Fruit fly (Drosophila melanogaster) whole organism, embryonic: ENCODE results near the gene CG13623.
A peak's percentile ranks its signal among the peaks of the same experiment; 100 is the strongest.

Experiments used
- ATbp ChIP-seq: fragments of 200-800 bp; sonication (Bioruptor generic); optimal IDR thresholded peaks from 2 replicates; lab custom pipeline; 2017; ENCODE audit warnings: missing biosample characterization, mild to moderate bottlenecking, missing genetic modification characterization, missing genetic modification reagents
- CG10959 ChIP-seq: fragments of 200-800 bp; sonication (Bioruptor generic); IDR thresholded peaks from 2 replicates; pipeline ENCODE4 v1.3.6; 2022; ENCODE audit warnings: missing biosample characterization, missing genetic modification characterization
- CG11085 ChIP-seq: fragments of 200-800 bp; sonication (Bioruptor generic); IDR thresholded peaks from 2 replicates; pipeline ENCODE4 v1.3.6; 2022; ENCODE audit warnings: missing biosample characterization, missing genetic modification characterization
- CG11093 ChIP-seq: fragments of 200-800 bp; sonication (Bioruptor generic); IDR thresholded peaks from 3 replicates; pipeline ENCODE4 v1.3.6; 2022; ENCODE audit warnings: missing biosample characterization, missing genetic modification characterization
- CG11456 ChIP-seq: fragments of 200-800 bp; sonication (Bioruptor generic); IDR thresholded peaks from 3 replicates; pipeline ENCODE4 v1.3.6; 2022; ENCODE audit warnings: missing biosample characterization, missing genetic modification characterization
- CG11695 ChIP-seq: fragments of 200-800 bp; sonication (Bioruptor generic); IDR thresholded peaks from 3 replicates; pipeline ENCODE4 v1.3.6; 2022; ENCODE audit warnings: missing biosample characterization, missing genetic modification characterization
- CG12071 ChIP-seq: fragments of 200-800 bp; sonication (Bioruptor generic); optimal IDR thresholded peaks from 3 replicates; lab custom pipeline; 2018; ENCODE audit warnings: missing biosample characterization, mild to moderate bottlenecking, missing genetic modification characterization
- CG12219 ChIP-seq: fragments of 200-800 bp; sonication (Bioruptor generic); optimal IDR thresholded peaks from 3 replicates; lab custom pipeline; 2018; ENCODE audit warnings: missing biosample characterization, mild to moderate bottlenecking, missing genetic modification characterization
- CG12659 ChIP-seq: fragments of 200-800 bp; sonication (Bioruptor generic); optimal IDR thresholded peaks from 3 replicates; lab custom pipeline; 2017; ENCODE audit warnings: mild to moderate bottlenecking, missing biosample characterization, missing genetic modification reagents, missing genetic modification characterization
- CG12769 ChIP-seq: fragments of 200-800 bp; sonication (Bioruptor generic); optimal IDR thresholded peaks from 2 replicates; lab custom pipeline; 2019; ENCODE audit warnings: missing biosample characterization, mild to moderate bottlenecking, missing genetic modification characterization, moderate library complexity
- CG14441 ChIP-seq: fragments of 200-800 bp; sonication (Bioruptor generic); IDR thresholded peaks from 2 replicates; pipeline ENCODE4 v1.3.6; 2022; ENCODE audit warnings: missing biosample characterization, missing genetic modification characterization
- CG15601 ChIP-seq: fragments of 200-800 bp; sonication (Bioruptor generic); optimal IDR thresholded peaks from 3 replicates; lab custom pipeline; 2019; ENCODE audit warnings: missing biosample characterization, mild to moderate bottlenecking, missing genetic modification characterization, moderate library complexity
- CG17186 ChIP-seq: fragments of 200-800 bp; sonication (Bioruptor generic); optimal IDR thresholded peaks from 3 replicates; lab custom pipeline; 2017; ENCODE audit warnings: missing biosample characterization, missing genetic modification reagents, missing genetic modification characterization
- CG2120 ChIP-seq: fragments of 200-800 bp; sonication (Bioruptor generic); optimal IDR thresholded peaks from 3 replicates; lab custom pipeline; 2016; ENCODE audit warnings: missing biosample characterization, missing genetic modification characterization
- CG2129 ChIP-seq: fragments of 200-800 bp; sonication (Bioruptor generic); IDR thresholded peaks from 2 replicates; pipeline ENCODE4 v1.3.6; 2022; ENCODE audit warnings: missing biosample characterization, missing genetic modification characterization; ENCODE audit not compliant: partially characterized antibody
- CG2712 ChIP-seq: fragments of 200-800 bp; optimal IDR thresholded peaks from 3 replicates; lab custom pipeline; 2019; ENCODE audit warnings: missing biosample characterization, mild to moderate bottlenecking, missing genetic modification characterization, moderate library complexity
- CG30020 ChIP-seq: fragments of 200-800 bp; optimal IDR thresholded peaks from 2 replicates; lab custom pipeline; 2019; ENCODE audit warnings: missing biosample characterization, mild to moderate bottlenecking, missing genetic modification characterization, moderate library complexity
- CG31224 ChIP-seq: fragments of 200-800 bp; sonication (Bioruptor generic); IDR thresholded peaks from 2 replicates; pipeline ENCODE4 v1.3.6; 2022; ENCODE audit warnings: missing biosample characterization, missing genetic modification characterization
- CG32767 ChIP-seq: fragments of 200-800 bp; sonication (Bioruptor generic); IDR thresholded peaks from 2 replicates; pipeline ENCODE4 v1.3.6; 2022; ENCODE audit warnings: missing biosample characterization, missing genetic modification characterization
- CG3726 ChIP-seq: fragments of 200-800 bp; sonication (Bioruptor generic); IDR thresholded peaks from 3 replicates; pipeline ENCODE4, ENCODE4 v1.3.6; 2022; ENCODE audit warnings: missing biosample characterization, missing genetic modification characterization
- CG3995 ChIP-seq: fragments of 200-800 bp; sonication (Bioruptor generic); optimal IDR thresholded peaks from 3 replicates; lab custom pipeline; 2016; ENCODE audit warnings: missing biosample characterization, missing genetic modification characterization
- CG4282 ChIP-seq: fragments of 200-800 bp; sonication (Bioruptor generic); optimal IDR thresholded peaks from 2 replicates; lab custom pipeline; 2016; ENCODE audit warnings: missing biosample characterization, missing genetic modification characterization
- CG5953 ChIP-seq: fragments of 200-800 bp; sonication (Bioruptor generic); IDR thresholded peaks from 2 replicates; pipeline ENCODE4 v1.3.6; 2022; ENCODE audit warnings: missing biosample characterization, missing genetic modification characterization
- CG6175 ChIP-seq: fragments of 200-800 bp; sonication (Bioruptor generic); IDR thresholded peaks from 3 replicates; pipeline ENCODE4 v1.3.6; 2022; ENCODE audit warnings: missing biosample characterization, missing genetic modification characterization
- CG7556 ChIP-seq: fragments of 200-800 bp; sonication (Bioruptor generic); optimal IDR thresholded peaks from 2 replicates; lab custom pipeline; 2017; ENCODE audit warnings: missing biosample characterization, mild to moderate bottlenecking, missing genetic modification characterization
- CG9437 ChIP-seq: fragments of 200-800 bp; sonication (Bioruptor generic); optimal IDR thresholded peaks from 2 replicates; lab custom pipeline; 2018; ENCODE audit warnings: missing biosample characterization, mild to moderate bottlenecking, missing genetic modification characterization
- CTCF ChIP-seq: fragments of 200-800 bp; sonication (Bioruptor generic); optimal IDR thresholded peaks from 2 replicates; lab custom pipeline; 2017; ENCODE audit warnings: missing biosample characterization, mild to moderate bottlenecking, missing genetic modification characterization, moderate library complexity
- D19B ChIP-seq: fragments of 200-800 bp; sonication (Bioruptor generic); optimal IDR thresholded peaks from 2 replicates; lab custom pipeline; 2017; ENCODE audit warnings: missing biosample characterization, mild to moderate bottlenecking, missing genetic modification characterization
- Doc3 ChIP-seq: fragments of 200-800 bp; sonication (Bioruptor generic); IDR thresholded peaks from 3 replicates; pipeline ENCODE4 v1.3.6; 2022; ENCODE audit warnings: missing biosample characterization, missing genetic modification characterization; ENCODE audit not compliant: partially characterized antibody
- ERR ChIP-seq: fragments of 200-800 bp; sonication (Bioruptor generic); optimal IDR thresholded peaks from 2 replicates; lab custom pipeline; 2016; ENCODE audit warnings: missing biosample characterization, missing genetic modification characterization
- Fer2 ChIP-seq: fragments of 200-800 bp; sonication (Bioruptor generic); optimal IDR thresholded peaks from 2 replicates; lab custom pipeline; 2018; ENCODE audit warnings: missing biosample characterization, mild to moderate bottlenecking, missing genetic modification characterization, moderate library complexity
- HHEX ChIP-seq: fragments of 200-800 bp; sonication (Bioruptor generic); optimal IDR thresholded peaks from 3 replicates; lab custom pipeline; 2017; ENCODE audit warnings: missing biosample characterization, mild to moderate bottlenecking, missing genetic modification characterization, missing genetic modification reagents
- HLH4C ChIP-seq: fragments of 200-800 bp; sonication (Bioruptor generic); IDR thresholded peaks from 3 replicates; pipeline ENCODE4 v1.3.6; 2022; ENCODE audit warnings: missing biosample characterization, missing genetic modification characterization; ENCODE audit not compliant: partially characterized antibody
- Med ChIP-seq: fragments of 200-800 bp; sonication (Bioruptor generic); peaks from one replicate; lab custom pipeline; 2016; ENCODE audit warnings: missing biosample characterization, missing genetic modification characterization, mild to moderate bottlenecking, inconsistent platforms, moderate library complexity
- NFAT ChIP-seq: fragments of 200-800 bp; sonication (Bioruptor generic); IDR thresholded peaks from 2 replicates; pipeline ENCODE4 v1.3.6; 2022; ENCODE audit warnings: missing biosample characterization, missing genetic modification characterization
- Ssrp ChIP-seq: fragments of 200-800 bp; sonication (Bioruptor generic); optimal IDR thresholded peaks from 2 replicates; lab custom pipeline; 2018; ENCODE audit warnings: missing biosample characterization, mild to moderate bottlenecking, missing genetic modification characterization, moderate library complexity
- bcd ChIP-seq: fragments of 200-800 bp; sonication (Bioruptor generic); optimal IDR thresholded peaks from 2 replicates; lab custom pipeline; 2017; ENCODE audit warnings: missing biosample characterization, mild to moderate bottlenecking, missing genetic modification characterization
- bowl ChIP-seq: fragments of 200-800 bp; sonication (Bioruptor generic); IDR thresholded peaks from 2 replicates; pipeline ENCODE4 v1.3.6; 2022; ENCODE audit warnings: missing biosample characterization, missing genetic modification characterization
- cad ChIP-seq: fragments of >200 bp; optimal IDR thresholded peaks from 2 replicates; lab custom pipeline; 2017; ENCODE audit warnings: missing biosample characterization, missing genetic modification characterization
- ci ChIP-seq: fragments of 200-800 bp; sonication (Bioruptor generic); IDR thresholded peaks from 3 replicates; pipeline ENCODE4 v1.3.6; 2022; ENCODE audit warnings: missing biosample characterization, missing genetic modification characterization
- dan ChIP-seq: fragments of 200-800 bp; sonication (Bioruptor generic); IDR thresholded peaks from 2 replicates; pipeline ENCODE4 v1.3.6; 2022; ENCODE audit warnings: missing biosample characterization, missing genetic modification characterization
- emc ChIP-seq: fragments of 200-800 bp; sonication (Bioruptor generic); optimal IDR thresholded peaks from 2 replicates; lab custom pipeline; 2016; ENCODE audit warnings: missing biosample characterization, missing genetic modification characterization
- eyg ChIP-seq: fragments of 200-800 bp; sonication (Bioruptor generic); optimal IDR thresholded peaks from 3 replicates; lab custom pipeline; 2016; ENCODE audit warnings: missing biosample characterization, missing genetic modification characterization
- fd3F ChIP-seq: fragments of 200-800 bp; sonication (Bioruptor generic); optimal IDR thresholded peaks from 2 replicates; lab custom pipeline; 2018; ENCODE audit warnings: missing biosample characterization, mild to moderate bottlenecking, missing genetic modification characterization, moderate library complexity
- gsb-n ChIP-seq: fragments of 200-800 bp; sonication (Bioruptor generic); optimal IDR thresholded peaks from 3 replicates; lab custom pipeline; 2018; ENCODE audit warnings: missing biosample characterization, mild to moderate bottlenecking, missing genetic modification characterization
- ham ChIP-seq: fragments of 200-800 bp; sonication (Bioruptor generic); IDR thresholded peaks from 2 replicates; pipeline ENCODE4 v1.3.6; 2022; ENCODE audit warnings: missing biosample characterization, missing genetic modification characterization
- hkb ChIP-seq, 2 experiments: fragments of 200-800 bp in 1 of 2; fragments of >200 bp in 1 of 2; sonication (Bioruptor generic) in 1 of 2; IDR thresholded peaks in 1 of 2; optimal IDR thresholded peaks in 1 of 2; 2 replicates each; pipeline versions ENCODE4 v1.3.6 to Lab custom; 2017 to 2022; ENCODE audit warnings: missing biosample characterization in 1 of 2, missing genetic modification characterization in 1 of 2
- lbe ChIP-seq: fragments of 200-800 bp; sonication (Bioruptor generic); optimal IDR thresholded peaks from 2 replicates; lab custom pipeline; 2016; ENCODE audit warnings: missing biosample characterization, mild to moderate bottlenecking, missing genetic modification characterization
- tio ChIP-seq: fragments of 200-800 bp; sonication (Bioruptor generic); optimal IDR thresholded peaks from 2 replicates; lab custom pipeline; 2017; ENCODE audit warnings: missing biosample characterization, missing genetic modification characterization, inconsistent platforms
- tna ChIP-seq: fragments of 200-800 bp; sonication (Bioruptor generic); IDR thresholded peaks from 2 replicates; pipeline ENCODE4 v1.3.6; 2022; ENCODE audit warnings: missing biosample characterization, missing genetic modification characterization; ENCODE audit not compliant: partially characterized antibody
- toy ChIP-seq: fragments of 200-800 bp; sonication (Bioruptor generic); IDR thresholded peaks from 2 replicates; pipeline ENCODE4 v1.3.6; 2022; ENCODE audit warnings: missing biosample characterization, missing genetic modification characterization

Gene CG13623

DNA sequence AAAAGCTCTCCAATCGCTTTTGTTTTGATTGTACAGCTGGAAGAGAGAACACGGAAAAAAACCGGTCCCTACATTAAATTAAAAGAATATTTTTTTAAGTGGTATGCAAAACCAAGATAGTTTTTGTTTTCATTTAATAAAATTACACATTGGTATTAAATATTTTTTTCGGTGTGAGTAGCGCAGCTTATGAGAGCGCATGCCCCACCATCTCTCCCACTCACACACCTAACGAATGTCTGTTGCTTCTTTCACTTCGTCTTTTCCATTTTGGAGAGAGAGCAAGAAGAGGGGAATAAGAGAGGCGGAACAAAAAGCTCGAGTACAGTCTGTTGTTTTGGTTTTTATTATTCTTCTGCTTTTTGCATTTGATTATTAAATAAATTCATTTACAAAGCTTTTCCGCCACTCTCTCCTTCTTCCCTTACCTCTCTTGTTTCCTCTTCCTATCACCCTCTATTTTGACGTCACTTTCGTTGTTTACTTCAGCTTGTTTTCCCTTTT, 42.2 kb upstream of the CG13623 start (continued):
- TF ChIP-seq CG3995 (peak; percentile 79), CG14441 (GFP tag; lab: Robert Waterston, UW) (peak; percentile 98), CTCF (GFP tag; lab: Kevin White, UChicago) (peak; percentile 69), CG30020 (tag; lab: Kevin White, UChicago) (peak; percentile 77), CG15601 (tag; lab: Kevin White, UChicago) (peak; percentile 96), ERR (GFP tag; lab: Kevin White, UChicago) (peak; percentile 92), cad (no peak), Med (GFP tag; lab: Kevin White, UChicago) (peak; percentile 99), D19B (peak; percentile 91), bcd (GFP tag; lab: Kevin White, UChicago) (peak; percentile 97), CG31224 (GFP tag; lab: Robert Waterston, UW) (peak; percentile 95), eyg (GFP tag; lab: Kevin White, UChicago) (peak; percentile 67), tio (peak; percentile 92), CG11456 (GFP tag; lab: Robert Waterston, UW) (peak; percentile 98), CG10959 (GFP tag; lab: Robert Waterston, UW) (peak; percentile 93), emc (peak; percentile 85), CG6175 (peak; percentile 99), CG12659 (GFP tag; lab: Kevin White, UChicago) (peak; percentile 99), CG5953 (peak; percentile 99), CG2712 (tag; lab: Kevin White, UChicago) (peak; percentile 97), hkb (optimal IDR thresholded peaks at IDR 0.05; lab: Kevin White, UChicago) (no peak), hkb (GFP tag; IDR thresholded peaks at IDR 0.05; lab: Robert Waterston, UW) (peak; percentile 99), dan (GFP tag; lab: Robert Waterston, UW) (peak; percentile 48; the same call in 1 of the 2 replicates), ATbp (GFP tag; lab: Kevin White, UChicago) (peak; percentile 98), CG11695 (peak; percentile 98), CG7556 (GFP tag; lab: Kevin White, UChicago) (peak; percentile 98), HHEX (GFP tag; lab: Kevin White, UChicago) (peak; percentile 98), fd3F (GFP tag; lab: Kevin White, UChicago) (peak; percentile 96), toy (GFP tag; lab: Robert Waterston, UW) (peak; percentile 96), ci (GFP tag; lab: Robert Waterston, UW) (peak; percentile 99), HLH4C (no peak), CG11093 (GFP tag; lab: Robert Waterston, UW) (peak; percentile 95), Doc3 (GFP tag; lab: Robert Waterston, UW) (no peak), CG17186 (GFP tag; lab: Kevin White, UChicago) (peak; percentile 60), Fer2 (tag; lab: Kevin White, UChicago) (peak; percentile 96), tna (GFP tag; lab: Robert Waterston, UW) (no peak), CG12769 (tag; lab: Kevin White, UChicago) (peak; percentile 98), CG12219 (peak; percentile 96), Ssrp (tag; lab: Kevin White, UChicago) (peak; percentile 95), lbe (GFP tag; lab: Kevin White, UChicago) (peak; percentile 98), CG4282 (GFP tag; lab: Kevin White, UChicago) (peak; percentile 64), bowl (peak; percentile 98), CG2120 (peak; percentile 99), gsb-n (peak; percentile 97), CG11085 (GFP tag; lab: Robert Waterston, UW) (peak; percentile 97), ham (GFP tag; lab: Robert Waterston, UW) (peak; percentile 95), NFAT (GFP tag; lab: Robert Waterston, UW) (peak; percentile 99), CG2129 (no peak), CG12071 (GFP tag; lab: Kevin White, UChicago) (peak; percentile 96), CG3726 (GFP tag; lab: Robert Waterston, UW) (peak; percentile 97; the same call in 1 of the 3 replicates), CG32767 (peak; percentile 98), CG9437 (GFP tag; lab: Kevin White, UChicago) (peak; percentile 91)
